Fruit fly (Drosophila melanogaster) whole organism, adult: ENCODE data around the gene CG6933.

Experiments used
- CG11617 ChIP-seq: fragments of 200-800 bp; sonication (Bioruptor generic); optimal IDR thresholded peaks from 2 replicates; lab custom pipeline; 2017; ENCODE audit warnings: mild to moderate bottlenecking, missing biosample characterization, missing genetic modification reagents, missing genetic modification characterization
- CG1620 ChIP-seq: fragments of 200-800 bp; sonication (Bioruptor generic); optimal IDR thresholded peaks from 2 replicates; lab custom pipeline; 2016; ENCODE audit warnings: missing biosample characterization, missing genetic modification characterization
- CG7101 ChIP-seq: fragments of 200-800 bp; sonication (Bioruptor generic); optimal IDR thresholded peaks from 2 replicates; lab custom pipeline; 2018; ENCODE audit warnings: missing biosample characterization, mild to moderate bottlenecking, missing genetic modification characterization, moderate library complexity
- Crg-1 ChIP-seq: fragments of 200-800 bp; sonication (Bioruptor generic); optimal IDR thresholded peaks from 2 replicates; lab custom pipeline; 2016; ENCODE audit warnings: missing biosample characterization, missing genetic modification characterization
- bab1 ChIP-seq: fragments of 200-800 bp; sonication (Bioruptor generic); optimal IDR thresholded peaks from 3 replicates; lab custom pipeline; 2019; ENCODE audit warnings: missing biosample characterization, mild to moderate bottlenecking, missing genetic modification characterization, moderate library complexity
- cnc ChIP-seq, 2 experiments: fragments of >200 bp; optimal IDR thresholded peaks; 2 replicates each; lab custom pipeline; 2017
- kay ChIP-seq: fragments of 200-800 bp; sonication (Bioruptor generic); peaks from one replicate; lab custom pipeline; 2016; ENCODE audit warnings: missing biosample characterization, missing genetic modification characterization, borderline replicate concordance
- toe ChIP-seq: fragments of 200-800 bp; sonication (Bioruptor generic); optimal IDR thresholded peaks from 2 replicates; lab custom pipeline; 2016; ENCODE audit warnings: missing biosample characterization, missing genetic modification characterization

DNA sequence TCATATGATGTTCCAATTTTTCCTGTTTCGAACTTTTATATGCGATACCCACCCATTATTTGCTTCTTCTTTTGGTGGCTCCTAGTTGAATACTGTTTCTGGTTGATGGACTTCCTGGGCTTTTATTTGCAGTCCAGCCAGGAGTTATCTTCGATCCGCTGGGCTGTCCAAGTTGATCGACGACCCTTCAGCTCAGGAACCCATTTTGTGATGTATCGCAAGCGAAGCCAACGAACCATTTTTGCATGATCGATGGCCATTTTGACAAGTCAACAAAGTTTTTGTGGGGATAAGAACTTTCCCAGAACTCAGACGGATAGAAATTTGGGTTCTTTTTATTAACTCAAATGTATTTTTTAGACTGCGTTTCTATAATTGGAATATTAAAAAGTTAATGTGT is 14.3 kb downstream of the CG6933 start, which contains the start of gene CG7290:
- TF ChIP-seq bab1 (GFP tag; lab: Kevin White, UChicago): no peak
- TF ChIP-seq CG11617 (GFP tag; lab: Kevin White, UChicago): no peak
- TF ChIP-seq Crg-1 (GFP tag; lab: Kevin White, UChicago): no peak
- no peak for TF ChIP-seq cnc (optimal IDR thresholded peaks at IDR 0.05; lab: Kevin White, UChicago)
- TF ChIP-seq CG7101 (tag; lab: Kevin White, UChicago): no peak
- TF ChIP-seq kay: no peak
- TF ChIP-seq CG1620 (GFP tag; lab: Kevin White, UChicago): no peak
- TF ChIP-seq toe (GFP tag; lab: Kevin White, UChicago): no peak
